Worm (Caenorhabditis elegans) whole organism, early embryonic: Measurements from ENCODE around the gene tif-1A.

Experiments
- B0310.2 ChIP-seq: sonication (generic microtip); optimal IDR thresholded peaks from 2 replicates; lab custom pipeline; 2016; ENCODE audit warnings: mild to moderate bottlenecking, missing genetic modification characterization, missing compliant biosample characterization
- ama-1 ChIP-seq: fragments of 150-350 bp; optimal IDR thresholded peaks from 2 replicates; lab custom pipeline; 2014
- ets-7 ChIP-seq: sonication (generic microtip); optimal IDR thresholded peaks from 2 replicates; lab custom pipeline; 2016; ENCODE audit warnings: missing genotype, missing genetic modification characterization, missing compliant biosample characterization
- flt-1 ChIP-seq: fragments of 200-800 bp; sonication (Bioruptor generic); IDR thresholded peaks from 2 replicates; pipeline ENCODE4 v1.3.6; 2022; ENCODE audit warnings: missing genetic modification characterization, missing compliant biosample characterization

DNA sequence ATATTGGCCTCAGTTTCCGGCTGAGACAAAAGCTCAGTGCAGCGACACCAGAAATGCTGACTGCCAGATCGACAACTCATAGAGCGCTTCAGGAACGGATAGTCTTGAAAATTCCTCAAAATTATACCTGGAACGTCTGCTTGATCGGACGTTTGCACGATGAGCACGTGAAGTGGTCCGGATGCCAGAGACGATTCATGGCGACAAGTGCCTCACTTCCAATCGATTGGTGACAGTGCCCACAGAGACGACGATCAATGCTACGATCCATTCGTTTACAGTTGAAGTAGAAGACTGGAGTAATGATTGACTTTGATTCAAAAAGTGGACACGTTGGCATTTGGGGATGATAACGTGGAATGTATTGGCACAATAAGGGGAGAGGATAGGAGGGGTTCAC is 17.5 kb downstream of the tif-1A start, which contains the start of gene Y1A5A.1:
- TF ChIP-seq ama-1 (lab: Kevin White, UChicago) (no peak), flt-1 (GFP tag; lab: Robert Waterston, UW) (no peak), ets-7 (tag; lab: Kevin White, UChicago) (no peak), B0310.2 (tag; lab: Kevin White, UChicago) (no peak)
